Fruit fly (Drosophila melanogaster): ENCODE measurements around the gene pns.
A peak's percentile ranks its signal among the peaks of the same experiment; 100 is the strongest.

Gene pns

dm6 chr3L:1568225-1569161, 31.6 kb downstream of the pns start, which contains the start of gene CG7879 (continued):
- TF ChIP-seq ci (GFP tag; IDR thresholded peaks at IDR 0.05) (peak; percentile 65), CG9437 (GFP tag; optimal IDR thresholded peaks at IDR 0.05) (peak; percentile 65), CG9609 (GFP tag; optimal IDR thresholded peaks at IDR 0.05) (no peak), CG13287 (GFP tag; IDR thresholded peaks at IDR 0.05; ENCODE audit: partially characterized antibody) (peak; percentile 32; the same call in 1 of the 2 replicates), so (GFP tag; IDR thresholded peaks at IDR 0.05) (no peak), sisA (GFP tag; IDR thresholded peaks at IDR 0.05) (peak; percentile 25), dysf (GFP tag; IDR thresholded peaks at IDR 0.05) (peak; percentile 44; the same call in 1 of the 3 replicates), Hr3 (GFP tag; optimal IDR thresholded peaks at IDR 0.05) (peak; percentile 16), CG9932 (GFP tag; IDR thresholded peaks at IDR 0.05) (peak; percentile 27; the same call in 1 of the 2 replicates), CG14710 (tag; optimal IDR thresholded peaks at IDR 0.05) (peak; percentile 72), z (GFP tag; IDR thresholded peaks at IDR 0.05) (no peak), Rx (GFP tag; IDR thresholded peaks at IDR 0.05) (no peak), az2 (GFP tag; optimal IDR thresholded peaks at IDR 0.05) (peak; percentile 15), CG15514 (GFP tag; optimal IDR thresholded peaks at IDR 0.05) (peak; percentile 63), Pdp1 (GFP tag; optimal IDR thresholded peaks at IDR 0.05) (peak in 1 of 2 experiments; percentile 76), CG12071 (GFP tag; optimal IDR thresholded peaks at IDR 0.05) (peak; percentile 9), tup (GFP tag; optimal IDR thresholded peaks at IDR 0.05) (no peak), YL-1 (GFP tag; optimal IDR thresholded peaks at IDR 0.05) (peak; percentile 91), sug (tag; optimal IDR thresholded peaks at IDR 0.05) (peak; percentile 7), Meics (GFP tag; optimal IDR thresholded peaks at IDR 0.05) (peak; percentile 51), E2f1 (GFP tag; IDR thresholded peaks at IDR 0.05) (no peak), gfzf (GFP tag; optimal IDR thresholded peaks at IDR 0.05) (peak; percentile 84), Max (GFP tag; optimal IDR thresholded peaks at IDR 0.05) (no peak), trem (tag; optimal IDR thresholded peaks at IDR 0.05) (peak; percentile 0), CG1024 (GFP tag; IDR thresholded peaks at IDR 0.05) (peak; percentile 20; the same call in 1 of the 2 replicates), CG6791 (GFP tag; IDR thresholded peaks at IDR 0.05; ENCODE audit: partially characterized antibody) (0 out of 3 replicates have a peak, but pooled peaks have one; percentile 35), Blimp-1 (GFP tag; optimal IDR thresholded peaks at IDR 0.05) (no peak), otp (GFP tag; IDR thresholded peaks at IDR 0.05) (0 out of 3 replicates have a peak, but pooled peaks have one; percentile 16), CG4424 (GFP tag; optimal IDR thresholded peaks at IDR 0.05) (peak; percentile 36), hth (optimal IDR thresholded peaks at IDR 0.05) (no peak), CG6765 (GFP tag; optimal IDR thresholded peaks at IDR 0.05) (no peak), CG17802 (tag; optimal IDR thresholded peaks at IDR 0.05) (peak; percentile 74), ewg (GFP tag; optimal IDR thresholded peaks at IDR 0.05) (peak; percentile 33), CG3847 (GFP tag; IDR thresholded peaks at IDR 0.05) (peak; percentile 45), sob (GFP tag; IDR thresholded peaks at IDR 0.05) (0 out of 2 replicates have a peak, but pooled peaks have one; percentile 18), NFAT (GFP tag; IDR thresholded peaks at IDR 0.05) (peak; percentile 22; the same call in 1 of the 2 replicates), CG18619 (GFP tag; optimal IDR thresholded peaks at IDR 0.05) (peak; percentile 7), CG8281 (tag; optimal IDR thresholded peaks at IDR 0.05) (no peak), onecut (GFP tag; IDR thresholded peaks at IDR 0.05) (0 out of 2 replicates have a peak, but pooled peaks have one; percentile 5), grn (GFP tag; optimal IDR thresholded peaks at IDR 0.05) (peak; percentile 58), CG34422 (GFP tag; IDR thresholded peaks at IDR 0.05) (peak; percentile 10; the same call in 1 of the 3 replicates), CG12299 (tag; optimal IDR thresholded peaks at IDR 0.05) (peak; percentile 26), Sin3A (optimal IDR thresholded peaks at IDR 0.05) (peak; percentile 62), corto (GFP tag; optimal IDR thresholded peaks at IDR 0.05) (no peak), dpn (GFP tag; optimal IDR thresholded peaks at IDR 0.05) (peak in 1 of 2 experiments; percentile 11), CG8944 (GFP tag; optimal IDR thresholded peaks at IDR 0.05) (peak; percentile 2), CG10267 (tag; optimal IDR thresholded peaks at IDR 0.05) (peak; percentile 2), Lhr (GFP tag; optimal IDR thresholded peaks at IDR 0.05) (peak; percentile 27)

All from whole organism, embryonic.